Fruit fly (Drosophila melanogaster) whole organism, pupa: ENCODE measurements around the gene Ugt36E1.

Source experiments
- CG10348 ChIP-seq: fragments of 200-800 bp; sonication (Bioruptor generic); IDR thresholded peaks from 2 replicates; pipeline ENCODE4 v1.3.6; 2022; ENCODE audit warnings: missing biosample characterization, missing genetic modification characterization
- CG12605 ChIP-seq: fragments of 200-800 bp; sonication (Bioruptor generic); IDR thresholded peaks from 2 replicates; pipeline ENCODE4 v1.3.6; 2022; ENCODE audit warnings: missing biosample characterization, missing genetic modification characterization
- CG13204 ChIP-seq: fragments of 200-800 bp; sonication (Bioruptor generic); optimal IDR thresholded peaks from 2 replicates; lab custom pipeline; 2018; ENCODE audit warnings: missing biosample characterization, mild to moderate bottlenecking, missing genetic modification characterization, moderate library complexity
- CG14655 ChIP-seq: fragments of 200-800 bp; sonication (Bioruptor generic); optimal IDR thresholded peaks from 3 replicates; lab custom pipeline; 2017; ENCODE audit warnings: mild to moderate bottlenecking, missing biosample characterization, missing genetic modification reagents, missing genetic modification characterization
- CG15710 ChIP-seq: fragments of 200-800 bp; sonication (Bioruptor generic); optimal IDR thresholded peaks from 2 replicates; lab custom pipeline; 2018; ENCODE audit warnings: missing biosample characterization, mild to moderate bottlenecking, missing genetic modification characterization, moderate library complexity
- CG17806 ChIP-seq: fragments of 200-800 bp; sonication (Bioruptor generic); optimal IDR thresholded peaks from 2 replicates; lab custom pipeline; 2018; ENCODE audit warnings: missing biosample characterization, mild to moderate bottlenecking, missing genetic modification characterization, moderate library complexity
- CG32121 ChIP-seq: fragments of 200-800 bp; sonication (Bioruptor generic); IDR thresholded peaks from 2 replicates; pipeline ENCODE4 v1.3.6; 2022; ENCODE audit warnings: missing biosample characterization, missing genetic modification characterization
- CG34367 ChIP-seq: fragments of 200-800 bp; sonication (Bioruptor generic); optimal IDR thresholded peaks from 2 replicates; lab custom pipeline; 2018; ENCODE audit warnings: missing biosample characterization, mild to moderate bottlenecking, missing genetic modification characterization
- CG4496 ChIP-seq: fragments of 200-800 bp; sonication (Bioruptor generic); IDR thresholded peaks from 3 replicates; pipeline ENCODE4 v1.3.6; 2022; ENCODE audit warnings: missing biosample characterization, missing genetic modification characterization
- CG8159 ChIP-seq: fragments of 200-800 bp; sonication (Bioruptor generic); optimal IDR thresholded peaks from 3 replicates; lab custom pipeline; 2018; ENCODE audit warnings: missing biosample characterization, mild to moderate bottlenecking, missing genetic modification characterization, moderate library complexity
- CG8301 ChIP-seq: fragments of 200-800 bp; sonication (Bioruptor generic); optimal IDR thresholded peaks from 2 replicates; lab custom pipeline; 2018; ENCODE audit warnings: missing biosample characterization, mild to moderate bottlenecking, missing genetic modification characterization
- CG9948 ChIP-seq: fragments of 200-800 bp; sonication (Bioruptor generic); optimal IDR thresholded peaks from 2 replicates; lab custom pipeline; 2018; ENCODE audit warnings: missing biosample characterization, mild to moderate bottlenecking, missing genetic modification characterization, moderate library complexity
- D1 ChIP-seq: fragments of 200-800 bp; sonication (Bioruptor generic); optimal IDR thresholded peaks from 2 replicates; lab custom pipeline; 2018; ENCODE audit warnings: missing biosample characterization, mild to moderate bottlenecking, missing genetic modification characterization, moderate library complexity
- EcR ChIP-seq: fragments of 200-800 bp; sonication (Bioruptor generic); optimal IDR thresholded peaks from 3 replicates; lab custom pipeline; 2019; ENCODE audit warnings: missing biosample characterization, missing genetic modification characterization, mild to moderate bottlenecking, moderate library complexity, missing genetic modification reagents
- Ets98B ChIP-seq: fragments of 200-800 bp; sonication (Bioruptor generic); IDR thresholded peaks from 2 replicates; pipeline ENCODE4 v1.3.6; 2022; ENCODE audit warnings: missing biosample characterization, missing genetic modification characterization
- Pif1A ChIP-seq: fragments of 200-800 bp; sonication (Bioruptor generic); optimal IDR thresholded peaks from 3 replicates; lab custom pipeline; 2016; ENCODE audit warnings: missing biosample characterization, missing genetic modification characterization
- Pif1B ChIP-seq: fragments of 200-800 bp; sonication (Bioruptor generic); optimal IDR thresholded peaks from 3 replicates; lab custom pipeline; 2016; ENCODE audit warnings: missing biosample characterization, missing genetic modification characterization
- Snoo ChIP-seq: fragments of 200-800 bp; sonication (Bioruptor generic); optimal IDR thresholded peaks from 3 replicates; lab custom pipeline; 2017; ENCODE audit warnings: missing biosample characterization, mild to moderate bottlenecking, missing genetic modification characterization, inconsistent platforms
- fd96Ca ChIP-seq: fragments of 200-800 bp; sonication (Bioruptor generic); IDR thresholded peaks from 3 replicates; pipeline ENCODE4 v1.3.6; 2022; ENCODE audit warnings: missing biosample characterization, missing genetic modification characterization
- gl ChIP-seq: fragments of 200-800 bp; sonication (Bioruptor generic); optimal IDR thresholded peaks from 2 replicates; lab custom pipeline; 2018; ENCODE audit warnings: missing biosample characterization, mild to moderate bottlenecking, missing genetic modification characterization
- rn ChIP-seq: fragments of 200-800 bp; sonication (Bioruptor generic); IDR thresholded peaks from 2 replicates; pipeline ENCODE4 v1.3.6; 2022; ENCODE audit warnings: missing biosample characterization, missing genetic modification characterization

The Ugt36E1 gene

dm6 chr2L:18792806-18793205 is 33.8 kb upstream of the Ugt36E1 start, which contains the start of gene ham:
ham (minus strand) TSS chr2L:18792906.
- TF ChIP-seq CG14655 (GFP tag; lab: Kevin White, UChicago) (no peak), D1 (tag; lab: Kevin White, UChicago) (no peak), CG4496 (no peak), CG15710 (tag; lab: Kevin White, UChicago) (no peak), CG12605 (no peak), Snoo (tag; lab: Kevin White, UChicago) (no peak), fd96Ca (GFP tag; lab: Robert Waterston, UW) (no peak), CG10348 (no peak), CG32121 (GFP tag; lab: Robert Waterston, UW) (no peak), Pif1B (GFP tag; lab: Kevin White, UChicago) (no peak), CG8159 (tag; lab: Kevin White, UChicago) (no peak), Ets98B (GFP tag; lab: Robert Waterston, UW) (no peak), gl (tag; lab: Kevin White, UChicago) (no peak), EcR (GFP tag; lab: Kevin White, UChicago) (no peak), CG17806 (no peak), CG9948 (tag; lab: Kevin White, UChicago) (no peak), Pif1A (no peak), rn (GFP tag; lab: Robert Waterston, UW) (no peak), CG34367 (no peak)

- TF ChIP-seq rn (GFP tag; lab: Robert Waterston, UW) (no peak), CG10348 (no peak), EcR (GFP tag; lab: Kevin White, UChicago) (no peak), Ets98B (GFP tag; lab: Robert Waterston, UW) (no peak), CG17806 (no peak), CG15710 (tag; lab: Kevin White, UChicago) (no peak), CG9948 (tag; lab: Kevin White, UChicago) (no peak), CG8159 (tag; lab: Kevin White, UChicago) (no peak)
Observed at dm6 chr2L:18793243-18793642, 33.3 kb upstream of the Ugt36E1 start.

DNA sequence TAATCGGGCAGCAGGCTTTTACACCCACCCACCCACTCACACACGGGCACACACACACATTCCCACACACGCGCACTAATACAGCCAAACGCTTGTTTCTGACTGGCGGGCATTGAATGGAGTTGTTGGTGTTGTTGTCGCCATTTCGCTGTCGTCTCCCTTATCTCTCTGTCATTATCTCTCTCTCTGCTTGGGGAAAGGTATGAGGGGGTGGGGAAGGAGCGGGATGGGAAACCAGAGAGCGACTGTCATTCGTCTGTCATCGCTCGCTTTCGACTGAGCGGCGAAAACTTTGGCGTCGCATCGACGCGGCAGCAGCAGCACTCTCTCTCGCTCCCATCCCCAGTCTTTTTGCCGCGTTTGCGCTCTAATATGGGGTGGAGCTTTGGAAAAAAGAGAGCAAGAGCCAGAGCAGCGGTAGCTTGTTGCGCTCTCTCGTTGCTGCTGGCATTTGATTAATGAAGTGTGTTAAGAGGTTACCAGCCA is 30.6 kb upstream of the Ugt36E1 start:
- no peak for TF ChIP-seq CG32121 (GFP tag; lab: Robert Waterston, UW)
- TF ChIP-seq Snoo (tag; lab: Kevin White, UChicago) = no peak
- TF ChIP-seq Pif1B (GFP tag; lab: Kevin White, UChicago) = no peak
- no peak for TF ChIP-seq CG15710 (tag; lab: Kevin White, UChicago)
- 0 out of 3 replicates have a peak, but pooled peaks have one; percentile 26 for TF ChIP-seq CG4496
- no peak for TF ChIP-seq CG34367
- no peak for TF ChIP-seq CG12605
- TF ChIP-seq D1 (tag; lab: Kevin White, UChicago) = no peak
- no peak for TF ChIP-seq rn (GFP tag; lab: Robert Waterston, UW)
- TF ChIP-seq Ets98B (GFP tag; lab: Robert Waterston, UW) = no peak
- no peak for TF ChIP-seq CG10348
- TF ChIP-seq CG8159 (tag; lab: Kevin White, UChicago) = no peak
- no peak for TF ChIP-seq CG13204 (GFP tag; lab: Kevin White, UChicago)
- TF ChIP-seq EcR (GFP tag; lab: Kevin White, UChicago) = no peak
- TF ChIP-seq CG17806 = no peak
- TF ChIP-seq fd96Ca (GFP tag; lab: Robert Waterston, UW) = peak; percentile 32; the same call in 1 of the 3 replicates
- TF ChIP-seq Pif1A = no peak
- TF ChIP-seq, all 21 proteins: peak for 2

DNA sequence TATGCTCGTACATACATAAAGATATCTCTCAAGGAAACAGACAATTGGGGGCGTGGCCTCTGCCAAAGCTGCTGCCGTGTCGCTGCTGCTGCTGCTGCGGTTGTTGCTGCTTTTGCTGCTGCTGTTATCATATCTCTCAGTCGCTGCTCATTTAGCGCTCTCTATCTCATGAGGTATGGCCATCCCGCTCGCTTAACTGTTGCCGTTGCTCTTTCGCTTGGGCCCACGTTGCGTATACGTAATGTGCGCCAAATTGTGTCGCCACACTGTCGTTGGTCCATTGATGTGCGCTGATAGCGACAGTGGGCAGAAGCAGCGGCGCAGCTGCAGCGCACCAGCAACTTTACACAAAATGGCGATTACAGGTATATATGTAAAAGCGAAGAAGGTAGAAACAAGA is 30.1 kb upstream of the Ugt36E1 start:
- no peak for TF ChIP-seq Pif1A
- peak; percentile 21; the same call in 1 of the 3 replicates for TF ChIP-seq CG4496

DNA sequence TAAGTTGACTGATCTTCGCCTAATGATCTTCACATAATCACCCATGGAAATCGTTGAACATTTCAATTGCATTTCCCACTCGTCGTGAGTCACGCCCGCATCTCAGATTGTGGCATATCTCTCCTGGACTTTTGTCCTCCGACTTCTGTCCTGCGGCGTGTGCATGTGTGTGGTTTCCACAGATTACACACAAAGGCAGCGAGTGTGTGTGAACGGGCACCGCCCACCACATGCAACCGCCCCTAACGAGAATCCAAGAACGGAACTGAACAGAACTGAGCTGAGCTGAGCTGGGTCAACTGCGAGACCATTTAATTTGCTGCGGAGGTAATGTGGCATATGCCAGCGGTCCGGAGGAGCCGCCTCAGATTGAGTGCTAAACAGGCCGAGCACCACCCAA is 24.9 kb upstream of the Ugt36E1 start:
- TF ChIP-seq Snoo (tag; lab: Kevin White, UChicago) (no peak), fd96Ca (GFP tag; lab: Robert Waterston, UW) (no peak), CG9948 (tag; lab: Kevin White, UChicago) (no peak)

- TF ChIP-seq CG8301 (tag; lab: Kevin White, UChicago) (no peak), CG34367 (no peak), Ets98B (GFP tag; lab: Robert Waterston, UW) (no peak), CG12605 (no peak), CG9948 (tag; lab: Kevin White, UChicago) (no peak), CG17806 (no peak), CG32121 (GFP tag; lab: Robert Waterston, UW) (no peak), Pif1B (GFP tag; lab: Kevin White, UChicago) (no peak), CG13204 (GFP tag; lab: Kevin White, UChicago) (no peak), Pif1A (no peak), Snoo (tag; lab: Kevin White, UChicago) (no peak), CG10348 (no peak), rn (GFP tag; lab: Robert Waterston, UW) (no peak), fd96Ca (GFP tag; lab: Robert Waterston, UW) (no peak)
Observed at dm6 chr2L:18805247-18805636, 21.3 kb upstream of the Ugt36E1 start, which contains the start of gene CG43814. CG43814 (minus strand) TSS chr2L:18805347.
